Worm (Caenorhabditis elegans) whole organism, L4 larva: ENCODE data around the gene doxa-1.

Experiments used
- aly-2 ChIP-seq: sonication (generic microtip); optimal IDR thresholded peaks from 2 replicates; lab custom pipeline; 2018; ENCODE audit warnings: missing biosample characterization, missing genetic modification characterization
- pqm-1 ChIP-seq: sonication (generic microtip); optimal IDR thresholded peaks from 2 replicates; lab custom pipeline; 2017; ENCODE audit warnings: missing biosample characterization, missing genetic modification characterization

ce11 chrIII:8577534-8577933 is 3.4 kb upstream of the doxa-1 start:
- TF ChIP-seq pqm-1 (tag; lab: Kevin White, UChicago) (no peak), aly-2 (tag; lab: Kevin White, UChicago) (no peak)
